Worm (Caenorhabditis elegans) whole organism, dauer: ENCODE measurements around the gene F42F12.4.
"Not testable (repeated sequence)": the region's sequence is repeated elsewhere in the genome, so short reads cannot be mapped to it uniquely, and the experiment has no call there.

Experiments
- unc-62 ChIP-seq: sonication (generic microtip); optimal IDR thresholded peaks from 2 replicates; lab custom pipeline; 2017; ENCODE audit warnings: missing biosample characterization, missing genetic modification reagents, missing genetic modification characterization

F42F12.4 gene

ce11 chrX:12343279-12343678, 9.5 kb downstream of the F42F12.4 start, which contains the start of the genes nspc-9 and nspc-10:
nspc-9 (minus strand) TSS chrX:12343379.
nspc-10 (plus strand) TSS chrX:12343609.
- TF ChIP-seq unc-62 = no peak

DNA sequence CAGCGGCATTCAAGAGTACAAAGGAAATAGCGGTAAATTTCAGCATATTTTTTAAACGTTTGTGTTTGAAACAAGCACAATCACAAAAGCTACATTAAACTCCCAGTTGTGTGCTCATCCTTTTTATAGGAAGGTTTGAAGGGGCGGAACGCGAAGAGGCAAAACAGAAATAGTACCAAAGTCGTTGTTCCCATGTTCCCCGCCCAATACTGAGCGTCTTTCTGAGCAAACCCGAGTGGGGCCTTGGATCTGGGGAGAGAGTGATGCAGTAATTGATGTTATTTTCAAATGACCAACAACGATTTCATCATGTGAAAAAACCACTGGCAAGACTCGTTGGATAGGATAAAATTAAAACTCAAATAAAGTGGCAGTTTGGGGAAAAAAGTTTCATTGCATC, 11.4 kb downstream of the F42F12.4 start, which contains the start of gene zig-2:
Gene zig-2 (minus strand): TSS at position 101 of the 400 bp plus-strand sequence.
- no peak for TF ChIP-seq unc-62

- TF ChIP-seq unc-62 = no peak
Measured at ce11 chrX:12337846-12338490, 14.8 kb downstream of the F42F12.4 start, which contains the start of gene srd-44. srd-44 (plus strand) TSS chrX:12338440.

DNA sequence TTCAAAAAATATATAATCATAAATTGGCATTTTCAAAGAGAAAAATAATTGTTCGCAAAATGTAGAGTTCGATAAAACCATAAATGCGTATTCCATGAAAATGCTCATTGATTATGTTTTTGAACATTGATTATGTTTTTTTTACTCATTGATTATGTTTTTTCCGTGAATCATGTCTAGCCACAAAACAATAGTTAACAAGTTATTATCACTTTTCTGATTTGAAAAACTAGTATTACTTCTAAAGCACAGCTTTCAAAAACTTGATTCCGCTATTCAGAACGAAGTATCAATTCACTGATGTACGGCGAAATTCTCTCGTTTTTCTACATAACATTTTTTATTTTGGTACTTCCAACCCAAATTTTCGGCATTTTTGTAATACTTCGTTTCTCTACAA, 16.9 kb downstream of the F42F12.4 start, which contains the start of gene srd-48:
Gene srd-48 (plus strand): TSS at position 301 of the 400 bp plus-strand sequence.
- no peak for TF ChIP-seq unc-62

DNA sequence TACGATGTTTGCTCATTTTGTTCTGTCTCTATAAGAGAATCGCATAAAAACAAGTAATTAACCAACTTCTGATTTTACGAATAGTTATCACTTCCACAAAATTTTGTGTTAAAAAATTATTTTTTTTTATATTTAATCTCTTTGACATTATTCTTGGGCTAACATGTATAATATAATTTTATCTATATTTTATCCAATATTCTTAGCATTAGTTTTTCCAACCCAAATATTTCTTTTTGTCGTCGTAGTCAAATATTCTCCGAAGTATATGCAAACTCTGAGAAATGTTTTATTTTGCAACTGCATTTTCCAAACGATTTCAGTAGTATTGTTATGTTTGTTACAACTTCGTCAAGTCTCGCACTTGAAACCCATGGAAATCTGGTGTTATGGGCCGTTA, 19.3 kb downstream of the F42F12.4 start, which contains the start of gene srd-47:
Gene srd-47 (plus strand): TSS at position 164 of the 400 bp plus-strand sequence.
- TF ChIP-seq unc-62 = no peak

DNA sequence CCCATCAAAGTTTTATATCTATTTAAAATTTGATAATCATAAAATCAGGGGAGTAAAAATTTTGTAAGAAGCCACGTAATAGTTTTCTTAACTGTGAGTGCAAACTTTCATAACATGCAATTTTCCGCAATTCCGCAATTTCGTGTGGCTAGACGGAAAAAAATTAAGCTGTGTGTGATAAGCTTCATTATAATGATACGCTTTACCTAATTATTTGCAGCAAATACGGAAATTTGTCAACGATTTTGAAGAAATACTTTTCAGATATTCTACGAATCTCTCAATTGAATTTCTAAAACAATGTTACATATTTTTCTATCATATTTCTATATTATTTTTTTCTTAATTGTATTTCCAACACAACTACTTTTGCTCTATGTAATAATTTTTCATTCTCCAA, 21.0 kb downstream of the F42F12.4 start, which contains the start of gene srd-46:
Gene srd-46 (plus strand): TSS at position 301 of the 400 bp plus-strand sequence.
- no peak for TF ChIP-seq unc-62

ce11 chrX:12328676-12329075, 24.1 kb downstream of the F42F12.4 start, which contains the start of gene srd-45:
srd-45 (plus strand) TSS chrX:12328976.
- no peak for TF ChIP-seq unc-62

- no peak for TF ChIP-seq unc-62
Measured at ce11 chrX:12326424-12326823, 26.3 kb downstream of the F42F12.4 start, which contains the start of gene srd-41. srd-41 (plus strand) TSS chrX:12326724.

DNA sequence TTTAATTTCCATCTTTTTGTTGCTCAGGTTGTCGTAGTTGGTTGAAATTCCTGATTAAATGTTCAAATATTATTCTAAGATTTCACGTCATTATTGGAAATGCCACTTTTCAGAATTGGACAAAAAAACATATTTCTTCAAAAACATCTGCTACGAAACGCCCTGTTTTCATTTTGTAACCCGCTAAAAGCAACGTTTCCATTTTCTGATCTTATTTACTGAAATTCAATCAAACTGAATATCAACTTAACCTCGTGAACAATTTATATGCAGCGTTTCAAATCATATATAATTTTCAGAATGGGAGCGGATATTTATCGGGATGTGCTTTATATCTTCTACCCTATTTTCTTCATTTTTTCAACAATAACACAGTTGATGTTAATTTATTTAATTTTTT, 29.3 kb downstream of the F42F12.4 start, which contains the start of gene srd-40:
Gene srd-40 (plus strand): TSS at position 301 of the 400 bp plus-strand sequence.
- TF ChIP-seq unc-62 = no peak

DNA sequence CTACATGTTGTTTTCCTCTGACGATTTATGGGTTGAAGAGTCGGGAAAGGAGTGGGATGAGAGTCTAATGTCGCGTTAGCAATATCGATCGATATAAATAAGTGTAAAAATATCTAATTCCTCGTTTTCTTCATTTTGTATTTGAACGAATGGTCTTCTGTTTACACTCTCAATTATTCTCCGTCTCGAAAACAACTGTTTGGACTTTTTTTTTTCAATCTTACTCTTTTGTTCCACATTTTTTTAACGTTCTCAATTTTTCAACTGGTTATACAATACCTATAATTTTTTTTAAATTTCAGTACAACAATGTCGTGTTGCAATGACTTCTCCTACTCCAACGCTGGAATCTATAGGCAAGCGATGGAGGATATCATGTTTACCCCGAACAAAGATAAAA, 31.4 kb downstream of the F42F12.4 start, which contains the start of gene F17A2.13:
Gene F17A2.13 (plus strand): TSS at position 301 of the 400 bp plus-strand sequence.
- no peak for TF ChIP-seq unc-62

DNA sequence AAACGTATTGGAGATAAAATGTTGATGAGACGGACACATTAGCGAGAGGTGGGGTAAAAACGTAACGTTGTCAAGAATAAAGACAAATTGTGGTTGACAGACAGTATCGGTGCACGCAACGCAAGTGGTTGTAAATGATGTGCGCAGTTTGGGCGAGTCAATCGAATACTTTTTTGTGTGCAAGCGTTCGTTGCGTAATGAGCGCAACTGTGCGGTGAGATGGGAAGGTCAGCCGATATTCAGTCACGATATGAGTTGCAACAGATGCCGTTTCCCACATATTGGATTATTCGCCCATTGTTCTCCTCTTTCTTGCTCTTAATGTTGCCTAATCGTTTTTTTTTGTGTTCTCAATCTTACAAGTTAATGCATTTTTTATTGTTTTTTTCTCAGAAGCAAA, 32.0 kb downstream of the F42F12.4 start, which contains the start of gene ceh-40:
Gene ceh-40 (minus strand): TSS at position 41 of the 400 bp plus-strand sequence.
- TF ChIP-seq unc-62 = no peak

ce11 chrX:12317560-12317959, 35.2 kb downstream of the F42F12.4 start:
- no peak for TF ChIP-seq unc-62

- TF ChIP-seq unc-62 = no peak
Measured at ce11 chrX:12315268-12315667, 37.5 kb downstream of the F42F12.4 start, which contains the start of gene xtr-2. xtr-2 (plus strand) TSS chrX:12315568.

ce11 chrX:12314395-12314794, 38.4 kb downstream of the F42F12.4 start:
- TF ChIP-seq unc-62 = no peak

- TF ChIP-seq unc-62 = no peak
Measured at ce11 chrX:12313779-12314178, 39.0 kb downstream of the F42F12.4 start.

DNA sequence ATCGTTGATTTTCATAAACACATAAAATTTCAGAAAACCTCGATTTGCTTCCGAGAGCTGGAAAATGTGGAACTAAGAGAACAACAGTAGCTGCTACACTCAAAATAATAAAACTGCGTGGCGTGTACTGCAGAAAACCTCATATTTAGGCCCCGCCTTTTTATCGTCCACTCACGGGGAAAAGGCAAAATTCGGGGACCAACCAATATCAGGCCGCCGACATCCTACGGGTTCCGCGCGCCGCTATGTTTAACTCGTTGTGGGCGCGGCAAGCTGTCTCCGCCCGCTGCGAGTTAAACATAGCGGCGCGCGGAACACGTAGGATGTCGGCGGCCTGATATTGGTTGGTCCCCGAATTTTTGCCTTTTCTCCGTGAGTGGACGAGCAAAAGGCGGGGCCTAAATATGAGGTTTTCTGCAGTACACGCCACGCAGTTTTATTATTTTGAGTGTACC, 44.7 kb downstream of the F42F12.4 start, which contains the start of gene F17A2.16:
Gene F17A2.16 (plus strand): TSS at position 405 of the 455 bp plus-strand sequence.
- not testable (repeated sequence) for TF ChIP-seq unc-62

DNA sequence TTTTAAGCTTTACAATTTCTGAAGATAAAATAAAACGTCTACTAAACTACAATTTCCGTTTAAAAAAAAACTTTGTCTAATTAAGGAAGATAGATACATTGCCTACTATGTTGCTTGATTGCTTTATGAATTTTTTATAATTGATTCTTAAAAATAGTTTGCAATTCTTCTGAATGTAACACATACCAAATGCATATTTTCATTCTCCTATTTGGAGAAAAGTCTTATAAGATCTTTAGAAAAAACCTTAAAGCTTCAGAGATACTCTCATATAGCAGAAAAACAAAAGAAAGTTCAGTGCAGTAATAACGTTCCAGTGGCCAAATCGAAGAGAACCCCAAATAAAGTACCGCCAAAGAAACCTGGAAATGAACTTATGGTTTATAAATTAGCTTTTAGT, 46.2 kb downstream of the F42F12.4 start, which contains the start of gene phf-32:
Gene phf-32 (plus strand): TSS at position 301 of the 400 bp plus-strand sequence.
- TF ChIP-seq unc-62 = no peak
